Fruit fly (Drosophila melanogaster) whole organism, pupa: ENCODE measurements around the gene CG6574.

Experiments used
- CG10348 ChIP-seq: fragments of 200-800 bp; sonication (Bioruptor generic); IDR thresholded peaks from 2 replicates; pipeline ENCODE4 v1.3.6; 2022; ENCODE audit warnings: missing biosample characterization, missing genetic modification characterization
- CG12605 ChIP-seq: fragments of 200-800 bp; sonication (Bioruptor generic); IDR thresholded peaks from 2 replicates; pipeline ENCODE4 v1.3.6; 2022; ENCODE audit warnings: missing biosample characterization, missing genetic modification characterization
- CG13204 ChIP-seq: fragments of 200-800 bp; sonication (Bioruptor generic); optimal IDR thresholded peaks from 2 replicates; lab custom pipeline; 2018; ENCODE audit warnings: missing biosample characterization, mild to moderate bottlenecking, missing genetic modification characterization, moderate library complexity
- CG14655 ChIP-seq: fragments of 200-800 bp; sonication (Bioruptor generic); optimal IDR thresholded peaks from 3 replicates; lab custom pipeline; 2017; ENCODE audit warnings: mild to moderate bottlenecking, missing biosample characterization, missing genetic modification reagents, missing genetic modification characterization
- CG15710 ChIP-seq: fragments of 200-800 bp; sonication (Bioruptor generic); optimal IDR thresholded peaks from 2 replicates; lab custom pipeline; 2018; ENCODE audit warnings: missing biosample characterization, mild to moderate bottlenecking, missing genetic modification characterization, moderate library complexity
- CG17806 ChIP-seq: fragments of 200-800 bp; sonication (Bioruptor generic); optimal IDR thresholded peaks from 2 replicates; lab custom pipeline; 2018; ENCODE audit warnings: missing biosample characterization, mild to moderate bottlenecking, missing genetic modification characterization, moderate library complexity
- CG32121 ChIP-seq: fragments of 200-800 bp; sonication (Bioruptor generic); IDR thresholded peaks from 2 replicates; pipeline ENCODE4 v1.3.6; 2022; ENCODE audit warnings: missing biosample characterization, missing genetic modification characterization
- CG34367 ChIP-seq: fragments of 200-800 bp; sonication (Bioruptor generic); optimal IDR thresholded peaks from 2 replicates; lab custom pipeline; 2018; ENCODE audit warnings: missing biosample characterization, mild to moderate bottlenecking, missing genetic modification characterization
- CG4496 ChIP-seq: fragments of 200-800 bp; sonication (Bioruptor generic); IDR thresholded peaks from 3 replicates; pipeline ENCODE4 v1.3.6; 2022; ENCODE audit warnings: missing biosample characterization, missing genetic modification characterization
- CG8159 ChIP-seq: fragments of 200-800 bp; sonication (Bioruptor generic); optimal IDR thresholded peaks from 3 replicates; lab custom pipeline; 2018; ENCODE audit warnings: missing biosample characterization, mild to moderate bottlenecking, missing genetic modification characterization, moderate library complexity
- CG8301 ChIP-seq: fragments of 200-800 bp; sonication (Bioruptor generic); optimal IDR thresholded peaks from 2 replicates; lab custom pipeline; 2018; ENCODE audit warnings: missing biosample characterization, mild to moderate bottlenecking, missing genetic modification characterization
- CG9948 ChIP-seq: fragments of 200-800 bp; sonication (Bioruptor generic); optimal IDR thresholded peaks from 2 replicates; lab custom pipeline; 2018; ENCODE audit warnings: missing biosample characterization, mild to moderate bottlenecking, missing genetic modification characterization, moderate library complexity
- D1 ChIP-seq: fragments of 200-800 bp; sonication (Bioruptor generic); optimal IDR thresholded peaks from 2 replicates; lab custom pipeline; 2018; ENCODE audit warnings: missing biosample characterization, mild to moderate bottlenecking, missing genetic modification characterization, moderate library complexity
- EcR ChIP-seq: fragments of 200-800 bp; sonication (Bioruptor generic); optimal IDR thresholded peaks from 3 replicates; lab custom pipeline; 2019; ENCODE audit warnings: missing biosample characterization, missing genetic modification characterization, mild to moderate bottlenecking, moderate library complexity, missing genetic modification reagents
- Ets98B ChIP-seq: fragments of 200-800 bp; sonication (Bioruptor generic); IDR thresholded peaks from 2 replicates; pipeline ENCODE4 v1.3.6; 2022; ENCODE audit warnings: missing biosample characterization, missing genetic modification characterization
- Pif1A ChIP-seq: fragments of 200-800 bp; sonication (Bioruptor generic); optimal IDR thresholded peaks from 3 replicates; lab custom pipeline; 2016; ENCODE audit warnings: missing biosample characterization, missing genetic modification characterization
- Pif1B ChIP-seq: fragments of 200-800 bp; sonication (Bioruptor generic); optimal IDR thresholded peaks from 3 replicates; lab custom pipeline; 2016; ENCODE audit warnings: missing biosample characterization, missing genetic modification characterization
- Snoo ChIP-seq: fragments of 200-800 bp; sonication (Bioruptor generic); optimal IDR thresholded peaks from 3 replicates; lab custom pipeline; 2017; ENCODE audit warnings: missing biosample characterization, mild to moderate bottlenecking, missing genetic modification characterization, inconsistent platforms
- fd96Ca ChIP-seq: fragments of 200-800 bp; sonication (Bioruptor generic); IDR thresholded peaks from 3 replicates; pipeline ENCODE4 v1.3.6; 2022; ENCODE audit warnings: missing biosample characterization, missing genetic modification characterization
- gl ChIP-seq: fragments of 200-800 bp; sonication (Bioruptor generic); optimal IDR thresholded peaks from 2 replicates; lab custom pipeline; 2018; ENCODE audit warnings: missing biosample characterization, mild to moderate bottlenecking, missing genetic modification characterization
- rn ChIP-seq: fragments of 200-800 bp; sonication (Bioruptor generic); IDR thresholded peaks from 2 replicates; pipeline ENCODE4 v1.3.6; 2022; ENCODE audit warnings: missing biosample characterization, missing genetic modification characterization

Gene CG6574

DNA sequence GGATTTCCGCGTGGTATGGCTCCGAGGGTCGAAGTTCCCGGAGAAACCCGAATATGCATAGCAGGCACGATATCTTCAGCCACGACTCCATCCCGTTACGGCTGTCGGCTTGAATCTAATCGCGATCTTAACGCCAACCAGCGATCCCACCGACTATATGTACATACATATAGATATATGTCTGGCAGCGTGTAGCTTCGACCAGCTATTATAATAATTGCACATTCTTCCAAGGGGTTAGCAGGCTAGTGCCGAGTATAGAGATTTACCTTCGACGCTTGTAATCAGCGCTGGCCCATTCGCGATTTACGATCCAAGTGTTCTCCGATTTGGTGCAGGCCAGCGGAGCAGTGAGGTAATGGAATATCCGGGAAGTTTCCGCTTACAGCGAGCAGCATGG lies 3.1 kb downstream of the CG6574 start, which contains the start of gene CG14694:
TSS of gene CG14694 (minus strand) at position 101 of the 400 bp plus-strand sequence.
- TF ChIP-seq gl: no peak
- TF ChIP-seq CG9948 (tag; lab: Kevin White, UChicago): no peak
- no peak for TF ChIP-seq CG12605 (GFP tag; lab: Robert Waterston, UW)
- no peak for TF ChIP-seq Pif1B (GFP tag; lab: Kevin White, UChicago)
- no peak for TF ChIP-seq CG13204 (GFP tag; lab: Kevin White, UChicago)
- TF ChIP-seq CG4496 (GFP tag; lab: Robert Waterston, UW): no peak
- no peak for TF ChIP-seq Ets98B
- no peak for TF ChIP-seq CG10348 (GFP tag; lab: Robert Waterston, UW)
- no peak for TF ChIP-seq fd96Ca
- TF ChIP-seq CG8159 (tag; lab: Kevin White, UChicago): no peak

DNA sequence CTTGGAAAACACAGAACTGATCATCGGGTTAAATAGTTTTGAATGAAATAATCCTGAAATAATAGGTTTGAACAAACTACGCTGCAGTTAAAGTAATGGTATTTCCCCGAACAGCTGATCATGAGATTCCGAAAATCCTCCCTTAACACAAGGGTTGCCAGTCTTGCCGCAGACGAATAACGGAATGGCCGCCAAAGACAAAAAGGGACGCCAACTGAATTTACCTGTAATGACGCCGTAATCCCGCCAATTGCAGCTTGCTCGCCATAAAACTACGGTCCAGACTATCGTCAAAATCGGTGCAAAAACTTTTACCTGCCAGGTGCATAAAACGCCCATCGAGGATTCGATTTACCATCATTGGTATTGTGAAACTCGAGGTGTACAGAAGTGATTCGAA lies 6.2 kb downstream of the CG6574 start, which contains the start of gene CG4570:
TSS of gene CG4570 (plus strand) at position 190 of the 400 bp plus-strand sequence.
- TF ChIP-seq CG32121 (no peak), CG4496 (GFP tag; lab: Robert Waterston, UW) (no peak), fd96Ca (no peak), CG8159 (tag; lab: Kevin White, UChicago) (no peak), CG10348 (GFP tag; lab: Robert Waterston, UW) (no peak), Pif1A (no peak), Snoo (no peak), CG13204 (GFP tag; lab: Kevin White, UChicago) (no peak)

- 0 out of 3 replicates have a peak, but pooled peaks have one; percentile 35 for TF ChIP-seq CG4496 (GFP tag; lab: Robert Waterston, UW)
- TF ChIP-seq Pif1A: no peak
- peak; percentile 32 for TF ChIP-seq EcR (GFP tag; lab: Kevin White, UChicago)
- no peak for TF ChIP-seq gl
- TF ChIP-seq Ets98B: no peak
Measured at dm6 chr3R:10854243-10854874, 8.4 kb downstream of the CG6574 start, which contains the start of the genes CG6567 and CG4511. TSS of gene CG6567 (minus strand) at chr3R:10854451. TSS of gene CG4511 (plus strand) at chr3R:10854501.

- TF ChIP-seq Snoo (no peak), EcR (GFP tag; lab: Kevin White, UChicago) (peak; percentile 13)
Measured at dm6 chr3R:10852232-10852774, 10.5 kb downstream of the CG6574 start, which contains the start of gene CG4565. TSS of gene CG4565 (plus strand) at chr3R:10852724.

- TF ChIP-seq CG4496 (GFP tag; lab: Robert Waterston, UW): no peak
- TF ChIP-seq CG8301: no peak
- no peak for TF ChIP-seq Pif1A
- no peak for TF ChIP-seq CG8159 (tag; lab: Kevin White, UChicago)
- TF ChIP-seq Pif1B (GFP tag; lab: Kevin White, UChicago): no peak
- no peak for TF ChIP-seq D1 (tag; lab: Kevin White, UChicago)
- no peak for TF ChIP-seq gl
- TF ChIP-seq CG15710 (tag; lab: Kevin White, UChicago): no peak
- no peak for TF ChIP-seq CG12605 (GFP tag; lab: Robert Waterston, UW)
- TF ChIP-seq fd96Ca: no peak; the same call in 2 of the 3 replicates
- TF ChIP-seq CG32121: no peak
- TF ChIP-seq, all 21 proteins: peak for 0
Measured at dm6 chr3R:10850636-10851035, 12.2 kb downstream of the CG6574 start.

dm6 chr3R:10849515-10849973 lies 13.2 kb downstream of the CG6574 start, which contains the start of gene CG42394:
TSS of gene CG42394 (plus strand) at chr3R:10849825.
- TF ChIP-seq CG4496 (GFP tag; lab: Robert Waterston, UW) (peak; percentile 95), CG13204 (GFP tag; lab: Kevin White, UChicago) (peak; percentile 62), rn (GFP tag; lab: Robert Waterston, UW) (peak; percentile 83), Pif1A (peak; percentile 85), gl (peak; percentile 80), CG17806 (tag; lab: Kevin White, UChicago) (peak; percentile 98), EcR (GFP tag; lab: Kevin White, UChicago) (peak; percentile 76), Ets98B (peak; percentile 94), D1 (tag; lab: Kevin White, UChicago) (peak; percentile 98), Snoo (peak; percentile 95), CG34367 (peak; percentile 91), CG14655 (peak; percentile 99), CG12605 (GFP tag; lab: Robert Waterston, UW) (peak; percentile 90), CG32121 (peak; percentile 95), CG15710 (tag; lab: Kevin White, UChicago) (peak; percentile 91), Pif1B (GFP tag; lab: Kevin White, UChicago) (peak; percentile 93), fd96Ca (peak; percentile 88; the same call in 2 of the 3 replicates), CG10348 (GFP tag; lab: Robert Waterston, UW) (peak; percentile 52), CG8159 (tag; lab: Kevin White, UChicago) (peak; percentile 97), CG8301 (peak; percentile 96), CG9948 (tag; lab: Kevin White, UChicago) (peak; percentile 98)
- TF ChIP-seq, all 21 proteins: peak for 21
